Worm (Caenorhabditis elegans) whole organism, L1 larva: Measurements from ENCODE around the gene arl-3.

Experiments
- fkh-10 ChIP-seq: sonication (generic microtip); optimal IDR thresholded peaks from 2 replicates; lab custom pipeline; 2017; ENCODE audit warnings: missing biosample characterization, missing genetic modification reagents, missing genetic modification characterization
- rnt-1 ChIP-seq: sonication (generic microtip); optimal IDR thresholded peaks from 2 replicates; lab custom pipeline; 2016; ENCODE audit warnings: mild to moderate bottlenecking, missing genetic modification characterization, moderate library complexity, missing compliant biosample characterization

DNA sequence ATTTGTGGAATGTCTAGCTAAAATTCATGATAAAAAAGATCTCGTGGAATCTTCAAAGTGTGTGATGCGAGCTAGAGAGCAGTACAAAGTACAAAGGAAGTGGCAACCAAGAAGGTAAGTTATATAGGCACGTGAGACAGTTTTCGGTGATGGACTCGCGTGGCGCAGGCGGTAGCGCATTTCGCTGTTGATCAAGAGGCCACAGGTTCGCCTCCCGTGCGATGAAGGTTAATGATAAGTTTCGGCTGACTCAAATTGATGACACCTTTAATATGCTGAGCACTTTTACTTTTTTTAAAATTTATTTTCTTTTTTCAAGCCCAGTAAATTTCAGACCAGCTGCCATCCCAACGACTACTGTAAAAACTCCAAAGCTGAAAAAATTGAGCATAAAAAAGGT, 10.7 kb downstream of the arl-3 start:
- no peak for TF ChIP-seq fkh-10 (GFP tag; lab: Kevin White, UChicago)
- TF ChIP-seq rnt-1 = peak; percentile 12
